Worm (Caenorhabditis elegans): Measurements from ENCODE around the gene unc-70.

DNA sequence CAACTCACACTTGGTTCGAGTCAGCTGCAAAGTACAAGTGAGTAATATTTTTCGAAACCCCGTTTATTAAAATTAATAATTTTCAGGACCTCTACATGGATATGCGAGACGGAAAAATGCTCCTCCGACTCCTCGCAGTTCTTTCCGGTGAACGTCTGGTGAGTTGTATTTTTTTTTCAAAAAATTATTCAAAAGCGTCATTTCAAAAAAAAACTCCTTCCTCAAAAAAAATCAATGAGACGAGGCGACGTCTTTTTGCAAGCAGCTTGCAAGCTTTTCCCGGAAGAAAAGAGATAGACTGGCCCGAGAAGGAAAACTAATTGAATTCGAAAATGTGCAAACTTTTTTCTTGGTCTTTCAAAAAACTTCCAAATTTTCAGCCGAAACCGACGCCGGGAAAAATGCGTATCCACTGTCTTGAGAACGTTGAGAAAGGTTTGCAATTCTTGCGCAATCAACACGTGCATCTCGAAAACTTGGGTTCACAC is 1.4 kb downstream of the unc-70 start:
- TF ChIP-seq tab-1 (GFP tag; IDR thresholded peaks at IDR 0.05) (no peak), ztf-29 (GFP tag; IDR thresholded peaks at IDR 0.05) (no peak), cog-1 (tag; optimal IDR thresholded peaks at IDR 0.05) (no peak), T22C8.4 (GFP tag; IDR thresholded peaks at IDR 0.05) (no peak), ztf-23 (GFP tag; IDR thresholded peaks at IDR 0.05) (no peak), flt-1 (GFP tag; IDR thresholded peaks at IDR 0.05) (no peak), med-1 (GFP tag; optimal IDR thresholded peaks at IDR 0.05; ENCODE audit: insufficient read depth) (no peak), ref-1 (GFP tag; conservative IDR thresholded peaks at IDR 0.05) (no peak)
